Fruit fly (Drosophila melanogaster): ENCODE measurements around the gene mRpL46.

mRpL46 gene

dm6 chr3L:1741107-1741506 is 36.1 kb upstream of the mRpL46 start:
- TF ChIP-seq psq (GFP tag; optimal IDR thresholded peaks at IDR 0.05) (no peak), dl (GFP tag; optimal IDR thresholded peaks at IDR 0.05; ENCODE audit: insufficient read depth in 1 of 2, partially characterized antibody in 2 of 2) (no peak), CrebA (GFP tag; optimal IDR thresholded peaks at IDR 0.05; ENCODE audit: borderline replicate concordance) (no peak), sv (GFP tag; optimal IDR thresholded peaks at IDR 0.05) (no peak), sage (GFP tag; optimal IDR thresholded peaks at IDR 0.05) (no peak), Dif (GFP tag; optimal IDR thresholded peaks at IDR 0.05; ENCODE audit: partially characterized antibody) (no peak), jim (GFP tag; optimal IDR thresholded peaks at IDR 0.05) (no peak), CG9705 (GFP tag; optimal IDR thresholded peaks at IDR 0.05) (no peak), rgr (GFP tag; optimal IDR thresholded peaks at IDR 0.05) (peak; percentile 39), Hnf4 (GFP tag; optimal IDR thresholded peaks at IDR 0.05) (no peak), HLH106 (tag; optimal IDR thresholded peaks at IDR 0.05) (peak; percentile 24), tai (GFP tag; optimal IDR thresholded peaks at IDR 0.05) (no peak), Mio (GFP tag; optimal IDR thresholded peaks at IDR 0.05) (no peak), OdsH (GFP tag; optimal IDR thresholded peaks at IDR 0.05) (peak; percentile 44), Vsx2 (GFP tag; optimal IDR thresholded peaks at IDR 0.05; ENCODE audit: partially characterized antibody) (no peak), Hr78 (GFP tag; optimal IDR thresholded peaks at IDR 0.05) (no peak), br (GFP tag; optimal IDR thresholded peaks at IDR 0.05) (no peak), ey (GFP tag; optimal IDR thresholded peaks at IDR 0.05) (peak; percentile 60), h (GFP tag; optimal IDR thresholded peaks at IDR 0.05) (peak; percentile 20), CG32264 (GFP tag; optimal IDR thresholded peaks at IDR 0.05) (peak; percentile 25), lola (GFP tag; optimal IDR thresholded peaks at IDR 0.05) (no peak), foxo (GFP tag; optimal IDR thresholded peaks at IDR 0.05) (peak in 1 of 2 experiments; percentile 55), Sp1 (GFP tag; optimal IDR thresholded peaks at IDR 0.05) (no peak), pan (optimal IDR thresholded peaks at IDR 0.05) (no peak), woc (GFP tag; optimal IDR thresholded peaks at IDR 0.05) (no peak), Abd-B (GFP tag; optimal IDR thresholded peaks at IDR 0.05) (no peak), Jra (GFP tag; optimal IDR thresholded peaks at IDR 0.05) (no peak), brk (GFP tag; optimal IDR thresholded peaks at IDR 0.05) (no peak), fru (GFP tag; optimal IDR thresholded peaks at IDR 0.05) (peak; percentile 17), GATAd (GFP tag; optimal IDR thresholded peaks at IDR 0.05) (no peak), dmrt93B (GFP tag; optimal IDR thresholded peaks at IDR 0.05) (no peak), Rel (GFP tag; optimal IDR thresholded peaks at IDR 0.05) (no peak), Rel (tag; optimal IDR thresholded peaks at IDR 0.05) (no peak), Myc (optimal IDR thresholded peaks at IDR 0.05) (no peak), usp (GFP tag; optimal IDR thresholded peaks at IDR 0.05) (no peak)

dm6 chr3L:1741655-1742551 is 35.3 kb upstream of the mRpL46 start:
- TF ChIP-seq Hnf4 (GFP tag; optimal IDR thresholded peaks at IDR 0.05) (no peak), jim (GFP tag; optimal IDR thresholded peaks at IDR 0.05) (no peak), Rel (GFP tag; optimal IDR thresholded peaks at IDR 0.05) (no peak), Rel (tag; optimal IDR thresholded peaks at IDR 0.05) (peak; percentile 23), usp (GFP tag; optimal IDR thresholded peaks at IDR 0.05) (no peak), br (GFP tag; optimal IDR thresholded peaks at IDR 0.05) (no peak), ey (GFP tag; optimal IDR thresholded peaks at IDR 0.05) (no peak), Hr83 (GFP tag; optimal IDR thresholded peaks at IDR 0.05; ENCODE audit: poor library complexity, severe bottlenecking) (no peak), Dfd (GFP tag; optimal IDR thresholded peaks at IDR 0.05) (no peak), dsf (GFP tag; optimal IDR thresholded peaks at IDR 0.05; ENCODE audit: borderline replicate concordance) (no peak), h (GFP tag; optimal IDR thresholded peaks at IDR 0.05) (no peak), woc (GFP tag; optimal IDR thresholded peaks at IDR 0.05) (peak; percentile 0), HLH106 (tag; optimal IDR thresholded peaks at IDR 0.05) (no peak), dmrt93B (GFP tag; optimal IDR thresholded peaks at IDR 0.05) (no peak), Dif (GFP tag; optimal IDR thresholded peaks at IDR 0.05; ENCODE audit: partially characterized antibody) (peak; percentile 46), fru (GFP tag; optimal IDR thresholded peaks at IDR 0.05) (no peak), Sp1 (GFP tag; optimal IDR thresholded peaks at IDR 0.05) (peak; percentile 1), rgr (GFP tag; optimal IDR thresholded peaks at IDR 0.05) (no peak), lola (GFP tag; optimal IDR thresholded peaks at IDR 0.05) (no peak)

All from whole organism, wandering third instar larva.